Fruit fly (Drosophila melanogaster) Kc167 (cell line): ENCODE results near the gene CG15443.

Experiments
- h ChIP-seq: fragments of >200 bp; optimal IDR thresholded peaks from 3 replicates; lab custom pipeline; 2018; ENCODE audit warnings: missing external identifiers
- psq ChIP-seq: fragments of >200 bp; optimal IDR thresholded peaks from 2 replicates; lab custom pipeline; 2017; ENCODE audit warnings: missing external identifiers

DNA sequence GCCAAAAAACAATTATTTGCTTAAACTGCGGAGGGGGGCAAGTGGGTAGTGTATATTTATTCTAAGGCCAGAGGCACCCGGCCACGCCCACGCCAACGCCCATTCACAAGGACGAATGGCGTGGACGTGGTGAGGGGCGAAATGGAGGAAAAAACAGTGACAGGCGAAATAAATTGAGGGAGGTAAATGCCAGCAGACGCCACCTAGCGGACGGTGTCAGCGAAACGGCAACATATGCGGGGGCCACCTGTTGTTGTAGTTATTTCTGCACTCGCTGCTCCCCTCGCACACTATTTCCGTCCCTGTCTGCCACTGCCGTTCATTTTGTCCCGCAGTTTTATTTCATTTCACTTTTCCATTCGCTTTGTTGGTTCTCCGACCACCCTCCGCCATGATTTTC is 45.3 kb downstream of the CG15443 start:
- no peak for TF ChIP-seq psq (lab: Kevin White, UChicago)
- no peak for TF ChIP-seq h
